Fruit fly (Drosophila melanogaster) whole organism, adult: ENCODE measurements around the gene CG31431.

Experiments
- CG11617 ChIP-seq: fragments of 200-800 bp; sonication (Bioruptor generic); optimal IDR thresholded peaks from 2 replicates; lab custom pipeline; 2017; ENCODE audit warnings: mild to moderate bottlenecking, missing biosample characterization, missing genetic modification reagents, missing genetic modification characterization
- CG12768 ChIP-seq: fragments of 200-800 bp; sonication (Bioruptor generic); optimal IDR thresholded peaks from 2 replicates; lab custom pipeline; 2017; ENCODE audit warnings: missing biosample characterization, missing genetic modification characterization, mild to moderate bottlenecking, moderate library complexity, missing genetic modification reagents
- CG14711 ChIP-seq: fragments of 200-800 bp; sonication (Bioruptor generic); optimal IDR thresholded peaks from 2 replicates; lab custom pipeline; 2018; ENCODE audit warnings: missing biosample characterization, mild to moderate bottlenecking, missing genetic modification characterization, moderate library complexity
- CG1620 ChIP-seq: fragments of 200-800 bp; sonication (Bioruptor generic); optimal IDR thresholded peaks from 2 replicates; lab custom pipeline; 2016; ENCODE audit warnings: missing biosample characterization, missing genetic modification characterization
- CG33017 ChIP-seq: fragments of 200-800 bp; sonication (Bioruptor generic); optimal IDR thresholded peaks from 2 replicates; lab custom pipeline; 2018; ENCODE audit warnings: missing biosample characterization, mild to moderate bottlenecking, missing genetic modification characterization, moderate library complexity
- CG5204 ChIP-seq: fragments of 200-800 bp; sonication (Bioruptor generic); optimal IDR thresholded peaks from 2 replicates; lab custom pipeline; 2016; ENCODE audit warnings: missing biosample characterization, missing genetic modification characterization
- CG7045 ChIP-seq: fragments of 200-800 bp; sonication (Bioruptor generic); optimal IDR thresholded peaks from 2 replicates; lab custom pipeline; 2017; ENCODE audit warnings: missing biosample characterization, mild to moderate bottlenecking, missing genetic modification characterization
- CG7101 ChIP-seq: fragments of 200-800 bp; sonication (Bioruptor generic); optimal IDR thresholded peaks from 2 replicates; lab custom pipeline; 2018; ENCODE audit warnings: missing biosample characterization, mild to moderate bottlenecking, missing genetic modification characterization, moderate library complexity
- Clk ChIP-seq: fragments of 200-800 bp; sonication (Bioruptor generic); optimal IDR thresholded peaks from 2 replicates; lab custom pipeline; 2017; ENCODE audit warnings: missing biosample characterization, missing genetic modification characterization
- Crg-1 ChIP-seq: fragments of 200-800 bp; sonication (Bioruptor generic); optimal IDR thresholded peaks from 2 replicates; lab custom pipeline; 2016; ENCODE audit warnings: missing biosample characterization, missing genetic modification characterization
- Hr96 ChIP-seq: fragments of 200-800 bp; sonication (Bioruptor generic); optimal IDR thresholded peaks from 2 replicates; lab custom pipeline; 2016; ENCODE audit warnings: missing biosample characterization, missing genetic modification characterization
- Mnt ChIP-seq: fragments of 200-800 bp; sonication (Bioruptor generic); optimal IDR thresholded peaks from 2 replicates; lab custom pipeline; 2016; ENCODE audit warnings: missing biosample characterization, mild to moderate bottlenecking, missing genetic modification characterization
- bab1 ChIP-seq: fragments of 200-800 bp; sonication (Bioruptor generic); optimal IDR thresholded peaks from 3 replicates; lab custom pipeline; 2019; ENCODE audit warnings: missing biosample characterization, mild to moderate bottlenecking, missing genetic modification characterization, moderate library complexity
- cic ChIP-seq: fragments of 200-800 bp; sonication (Bioruptor generic); optimal IDR thresholded peaks from 2 replicates; lab custom pipeline; 2017; ENCODE audit warnings: missing biosample characterization, mild to moderate bottlenecking, missing genetic modification characterization, moderate library complexity
- cnc ChIP-seq, 2 experiments: fragments of >200 bp; optimal IDR thresholded peaks; 2 replicates each; lab custom pipeline; 2017
- kay ChIP-seq: fragments of 200-800 bp; sonication (Bioruptor generic); peaks from one replicate; lab custom pipeline; 2016; ENCODE audit warnings: missing biosample characterization, missing genetic modification characterization, borderline replicate concordance
- ovo ChIP-seq: fragments of 200-800 bp; sonication (Bioruptor generic); optimal IDR thresholded peaks from 2 replicates; lab custom pipeline; 2016; ENCODE audit warnings: missing biosample characterization, missing genetic modification characterization
- pad ChIP-seq: fragments of 200-800 bp; sonication (Bioruptor generic); optimal IDR thresholded peaks from 3 replicates; lab custom pipeline; 2017; ENCODE audit warnings: missing biosample characterization, missing genetic modification characterization, mild to moderate bottlenecking, moderate library complexity, missing genetic modification reagents
- tj ChIP-seq: fragments of 200-800 bp; sonication (Bioruptor generic); optimal IDR thresholded peaks from 3 replicates; lab custom pipeline; 2017; ENCODE audit warnings: missing biosample characterization, mild to moderate bottlenecking, missing genetic modification characterization, moderate library complexity
- toe ChIP-seq: fragments of 200-800 bp; sonication (Bioruptor generic); optimal IDR thresholded peaks from 2 replicates; lab custom pipeline; 2016; ENCODE audit warnings: missing biosample characterization, missing genetic modification characterization

CG31431 gene

dm6 chr3R:21836201-21836504 is 34.3 kb upstream of the CG31431 start:
- no peak for TF ChIP-seq CG5204
- no peak for TF ChIP-seq CG14711
- no peak for TF ChIP-seq Hr96 (GFP tag; lab: Kevin White, UChicago)
- TF ChIP-seq kay (GFP tag; lab: Kevin White, UChicago) = no peak

- no peak for TF ChIP-seq CG7101 (tag; lab: Kevin White, UChicago)
- no peak for TF ChIP-seq toe (GFP tag; lab: Kevin White, UChicago)
- TF ChIP-seq CG11617 = no peak
- no peak for TF ChIP-seq cic (GFP tag; lab: Kevin White, UChicago)
- no peak for TF ChIP-seq pad
- TF ChIP-seq CG33017 (tag; lab: Kevin White, UChicago) = no peak
- no peak for TF ChIP-seq Mnt (GFP tag; lab: Kevin White, UChicago)
- TF ChIP-seq bab1 (GFP tag; lab: Kevin White, UChicago) = no peak
- no peak for TF ChIP-seq CG7045
- no peak for TF ChIP-seq ovo (GFP tag; lab: Kevin White, UChicago)
- TF ChIP-seq cnc (optimal IDR thresholded peaks at IDR 0.05; lab: Kevin White, UChicago) = no peak
- TF ChIP-seq kay (GFP tag; lab: Kevin White, UChicago) = no peak
- TF ChIP-seq Clk = no peak
- no peak for TF ChIP-seq tj (GFP tag; lab: Kevin White, UChicago)
- TF ChIP-seq CG1620 (GFP tag; lab: Kevin White, UChicago) = no peak
- no peak for TF ChIP-seq CG5204
Observed at dm6 chr3R:21836614-21837013, 33.9 kb upstream of the CG31431 start.

dm6 chr3R:21837069-21837977 is 33.2 kb upstream of the CG31431 start:
- no peak for TF ChIP-seq CG14711
- TF ChIP-seq toe (GFP tag; lab: Kevin White, UChicago) = no peak
- no peak for TF ChIP-seq cnc (optimal IDR thresholded peaks at IDR 0.05; lab: Kevin White, UChicago)
- no peak for TF ChIP-seq CG11617
- TF ChIP-seq tj (GFP tag; lab: Kevin White, UChicago) = no peak
- TF ChIP-seq CG7101 (tag; lab: Kevin White, UChicago) = no peak
- TF ChIP-seq Hr96 (GFP tag; lab: Kevin White, UChicago) = no peak
- no peak for TF ChIP-seq bab1 (GFP tag; lab: Kevin White, UChicago)
- TF ChIP-seq CG5204 = no peak
- no peak for TF ChIP-seq ovo (GFP tag; lab: Kevin White, UChicago)
- no peak for TF ChIP-seq CG33017 (tag; lab: Kevin White, UChicago)
- TF ChIP-seq Mnt (GFP tag; lab: Kevin White, UChicago) = no peak
- TF ChIP-seq CG12768 (GFP tag; lab: Kevin White, UChicago) = no peak

- no peak for TF ChIP-seq Crg-1
- TF ChIP-seq cnc (optimal IDR thresholded peaks at IDR 0.05; lab: Kevin White, UChicago) = no peak
- no peak for TF ChIP-seq Hr96 (GFP tag; lab: Kevin White, UChicago)
- no peak for TF ChIP-seq Clk
- no peak for TF ChIP-seq CG33017 (tag; lab: Kevin White, UChicago)
Observed at dm6 chr3R:21838505-21838956, 31.9 kb upstream of the CG31431 start.

- TF ChIP-seq CG7045 (peak; percentile 17), Mnt (GFP tag; lab: Kevin White, UChicago) (no peak), Crg-1 (no peak), Hr96 (GFP tag; lab: Kevin White, UChicago) (no peak), CG11617 (peak; percentile 76), CG12768 (GFP tag; lab: Kevin White, UChicago) (no peak), Clk (no peak), CG5204 (no peak), toe (GFP tag; lab: Kevin White, UChicago) (no peak), pad (peak; percentile 9), CG33017 (tag; lab: Kevin White, UChicago) (peak; percentile 49), ovo (GFP tag; lab: Kevin White, UChicago) (peak; percentile 46), CG1620 (GFP tag; lab: Kevin White, UChicago) (no peak), CG7101 (tag; lab: Kevin White, UChicago) (peak; percentile 73), CG14711 (peak; percentile 68), bab1 (GFP tag; lab: Kevin White, UChicago) (peak; percentile 94), tj (GFP tag; lab: Kevin White, UChicago) (peak; percentile 12), cnc (optimal IDR thresholded peaks at IDR 0.05; lab: Kevin White, UChicago) (no peak), cic (GFP tag; lab: Kevin White, UChicago) (no peak), kay (GFP tag; lab: Kevin White, UChicago) (no peak)
Observed at dm6 chr3R:21839636-21840035, 30.8 kb upstream of the CG31431 start.

dm6 chr3R:21840432-21840831 is 30.0 kb upstream of the CG31431 start:
- no peak for TF ChIP-seq Mnt (GFP tag; lab: Kevin White, UChicago)
- TF ChIP-seq CG33017 (tag; lab: Kevin White, UChicago) = no peak
- no peak for TF ChIP-seq cnc (optimal IDR thresholded peaks at IDR 0.05; lab: Kevin White, UChicago)
- no peak for TF ChIP-seq ovo (GFP tag; lab: Kevin White, UChicago)
- TF ChIP-seq Clk = no peak
- TF ChIP-seq pad = no peak
- TF ChIP-seq kay (GFP tag; lab: Kevin White, UChicago) = no peak
- no peak for TF ChIP-seq CG14711
- TF ChIP-seq cic (GFP tag; lab: Kevin White, UChicago) = no peak
